Worm (Caenorhabditis elegans): ENCODE measurements around the gene F41G3.10.

F41G3.10 gene

DNA sequence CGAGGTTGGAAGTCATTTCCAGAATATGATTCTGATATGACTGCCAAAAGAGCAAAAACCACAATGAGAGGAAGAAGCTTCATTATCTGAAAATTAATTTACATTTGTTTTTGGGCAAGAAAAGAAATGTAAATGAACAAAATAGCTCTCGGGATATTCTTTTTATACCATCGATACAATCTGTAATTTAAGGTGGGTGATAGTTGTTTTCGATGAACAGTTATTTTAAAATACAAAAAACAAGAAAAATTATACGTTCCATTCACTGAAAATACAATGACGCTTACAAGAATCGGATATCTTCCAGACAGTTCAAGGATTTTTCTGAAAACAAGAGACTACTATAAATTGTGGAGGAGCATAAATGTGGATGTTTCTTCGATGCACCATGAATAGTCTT is 4.7 kb downstream of the F41G3.10 start, which contains the start of gene ins-15:
ins-15 (minus strand) TSS at position 101 of the 400 bp plus-strand sequence.
- no peak for TF ChIP-seq snpc-4 (GFP tag; optimal IDR thresholded peaks at IDR 0.05)
- TF ChIP-seq snpc-4 (tag; optimal IDR thresholded peaks at IDR 0.05), result no peak
- TF ChIP-seq K12H6.12 (tag; optimal IDR thresholded peaks at IDR 0.05), result no peak
- TF ChIP-seq ceh-27 (GFP tag; optimal IDR thresholded peaks at IDR 0.05), result no peak
- TF ChIP-seq ztf-6 (GFP tag; IDR thresholded peaks at IDR 0.05), result no peak
- no peak for TF ChIP-seq ztf-3 (GFP tag; optimal IDR thresholded peaks at IDR 0.05)
- no peak for TF ChIP-seq F10E7.11 (tag; optimal IDR thresholded peaks at IDR 0.05)
- no peak for TF ChIP-seq him-1 (tag; optimal IDR thresholded peaks at IDR 0.05)
- no peak for TF ChIP-seq C17E4.6 (GFP tag; IDR thresholded peaks at IDR 0.05)
- TF ChIP-seq D2030.7 (GFP tag; IDR thresholded peaks at IDR 0.05), result no peak
- TF ChIP-seq F23B12.7 (tag; optimal IDR thresholded peaks at IDR 0.05; ENCODE audit: insufficient read depth), result no peak
- no peak for TF ChIP-seq ztf-18 (tag; optimal IDR thresholded peaks at IDR 0.05)
- no peak for TF ChIP-seq xnd-1 (tag; optimal IDR thresholded peaks at IDR 0.05)
- no peak for TF ChIP-seq aptf-2 (GFP tag; conservative IDR thresholded peaks at IDR 0.05)
- TF ChIP-seq egl-44 (GFP tag; IDR thresholded peaks at IDR 0.05), result no peak
- no peak for TF ChIP-seq ztf-28 (GFP tag; IDR thresholded peaks at IDR 0.05)

DNA sequence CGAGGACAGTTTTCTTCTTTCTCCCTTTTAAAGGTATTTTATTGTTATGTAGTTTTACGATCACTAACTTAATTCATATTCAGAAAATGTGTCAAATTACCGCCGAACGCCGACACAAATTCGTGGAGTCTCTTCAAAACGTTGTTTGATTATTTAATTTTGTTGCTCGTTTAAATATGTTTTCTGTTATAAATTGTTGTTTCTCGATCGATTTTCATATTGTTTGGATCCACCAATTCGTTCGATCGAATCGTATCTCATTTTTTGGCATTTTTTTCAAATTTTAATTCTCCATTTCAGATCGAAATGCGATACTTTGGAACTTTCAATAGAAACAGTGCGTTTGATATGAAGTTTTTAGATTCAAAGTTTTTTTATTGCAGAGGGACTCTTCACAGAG is 6.7 kb downstream of the F41G3.10 start, which contains the start of gene F41G3.6:
F41G3.6 (plus strand) TSS at position 301 of the 400 bp plus-strand sequence.
- TF ChIP-seq ama-1 (optimal IDR thresholded peaks at IDR 0.05), result no peak
- no peak for TF ChIP-seq ama-1 (GFP tag; optimal IDR thresholded peaks at IDR 0.05)
- no peak for TF ChIP-seq ztf-18 (tag; optimal IDR thresholded peaks at IDR 0.05)
- no peak for TF ChIP-seq Y56A3A.18 (GFP tag; IDR thresholded peaks at IDR 0.05)
- TF ChIP-seq F39B2.1 (GFP tag; IDR thresholded peaks at IDR 0.05), result no peak

DNA sequence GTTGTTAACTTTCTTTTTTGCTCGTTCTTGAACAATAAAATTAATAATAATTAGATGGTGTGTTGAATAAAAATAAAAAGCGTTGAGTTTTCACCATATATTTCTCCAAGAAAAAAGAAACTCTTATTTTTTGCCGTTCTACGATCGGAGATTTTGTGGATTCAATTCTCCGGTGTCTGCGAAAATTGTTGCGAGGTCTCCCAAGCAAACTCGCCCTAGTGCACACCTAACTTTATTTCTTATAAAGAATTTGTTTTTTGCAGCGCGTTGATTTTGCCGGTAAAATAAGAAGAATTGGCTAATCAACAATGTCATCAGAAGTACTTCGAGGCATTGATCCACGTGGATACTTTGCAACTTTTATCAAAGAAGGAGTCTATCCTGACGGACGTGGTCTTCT is 7.9 kb downstream of the F41G3.10 start, which contains the start of gene exos-8:
exos-8 (plus strand) TSS at position 264 of the 400 bp plus-strand sequence.
- no peak for TF ChIP-seq ztf-28 (GFP tag; IDR thresholded peaks at IDR 0.05)
- TF ChIP-seq ceh-27 (GFP tag; optimal IDR thresholded peaks at IDR 0.05), result peak; percentile 60
- TF ChIP-seq attf-3 (GFP tag; conservative IDR thresholded peaks at IDR 0.05), result peak; percentile 65
- peak; percentile 32 for TF ChIP-seq K12H6.12 (tag; optimal IDR thresholded peaks at IDR 0.05)
- peak; percentile 54 for TF ChIP-seq nhr-80 (tag; optimal IDR thresholded peaks at IDR 0.05)
- 0 out of 2 replicates have a peak, but pooled peaks have one; percentile 51 for TF ChIP-seq lin-26 (GFP tag; IDR thresholded peaks at IDR 0.05)
- peak; percentile 21; the same call in 1 of the 2 replicates for TF ChIP-seq F33H1.4 (GFP tag; IDR thresholded peaks at IDR 0.05)
- TF ChIP-seq ceh-100 (GFP tag; IDR thresholded peaks at IDR 0.05), result peak; percentile 97
- TF ChIP-seq Y67H2A.10 (GFP tag; conservative IDR thresholded peaks at IDR 0.05), result no peak
- TF ChIP-seq rec-8 (tag; optimal IDR thresholded peaks at IDR 0.05), result peak in 1 of 2 experiments; percentile 39
- TF ChIP-seq egl-44 (GFP tag; IDR thresholded peaks at IDR 0.05), result 0 out of 2 replicates have a peak, but pooled peaks have one; percentile 20
- no peak for TF ChIP-seq sdz-38 (tag; optimal IDR thresholded peaks at IDR 0.05)
- TF ChIP-seq C17E4.6 (GFP tag; IDR thresholded peaks at IDR 0.05), result no peak
- TF ChIP-seq bed-2 (GFP tag; IDR thresholded peaks at IDR 0.05), result peak; percentile 64; the same call in 1 of the 2 replicates
- peak; percentile 19 for TF ChIP-seq die-1 (tag; optimal IDR thresholded peaks at IDR 0.05)
- peak; percentile 41; the same call in 1 of the 2 replicates for TF ChIP-seq hmg-1.2 (GFP tag; IDR thresholded peaks at IDR 0.05)
- TF ChIP-seq efl-1 (GFP tag; optimal IDR thresholded peaks at IDR 0.05), result peak; percentile 65
- 0 out of 2 replicates have a peak, but pooled peaks have one; percentile 60 for TF ChIP-seq aptf-2 (GFP tag; conservative IDR thresholded peaks at IDR 0.05)
- TF ChIP-seq D2030.7 (GFP tag; IDR thresholded peaks at IDR 0.05), result peak; percentile 69; the same call in 1 of the 2 replicates
- TF ChIP-seq ZK185.1 (tag; optimal IDR thresholded peaks at IDR 0.05; ENCODE audit: poor library complexity, severe bottlenecking), result peak; percentile 48
- no peak for TF ChIP-seq fkh-3 (tag; optimal IDR thresholded peaks at IDR 0.05)
- no peak for TF ChIP-seq repo-1 (tag; optimal IDR thresholded peaks at IDR 0.05)
- TF ChIP-seq lsy-27 (tag; optimal IDR thresholded peaks at IDR 0.05; ENCODE audit: borderline replicate concordance, insufficient read depth), result no peak
- TF ChIP-seq unc-130 (GFP tag; optimal IDR thresholded peaks at IDR 0.05), result peak; percentile 71
- TF ChIP-seq akir-1 (GFP tag; optimal IDR thresholded peaks at IDR 0.05), result peak; percentile 44
- peak; percentile 50 for TF ChIP-seq madf-10 (tag; optimal IDR thresholded peaks at IDR 0.05)
- TF ChIP-seq F23B12.7 (tag; optimal IDR thresholded peaks at IDR 0.05; ENCODE audit: insufficient read depth), result peak; percentile 86
- TF ChIP-seq tbp1 (GFP tag; optimal IDR thresholded peaks at IDR 0.05), result peak; percentile 55
- TF ChIP-seq dox-1 (GFP tag; IDR thresholded peaks at IDR 0.05), result peak; percentile 57
- 0 out of 2 replicates have a peak, but pooled peaks have one; percentile 15 for TF ChIP-seq madf-3 (GFP tag; IDR thresholded peaks at IDR 0.05)
- 0 out of 2 replicates have a peak, but pooled peaks have one; percentile 14 for TF ChIP-seq cebp-1 (GFP tag; IDR thresholded peaks at IDR 0.05)
- TF ChIP-seq cebp-1 (tag; optimal IDR thresholded peaks at IDR 0.05), result no peak

All from whole organism, young adult.